Worm (Caenorhabditis elegans) whole organism, L2 larva: ENCODE results near the gene moc-6.

Source experiments
- C34F6.9 ChIP-seq: fragments of 150-350 bp; optimal IDR thresholded peaks from 2 replicates; lab custom pipeline; 2014; ENCODE audit warnings: missing biosample characterization, missing genetic modification characterization
- F13H6.1 ChIP-seq: sonication (generic microtip); optimal IDR thresholded peaks from 2 replicates; lab custom pipeline; 2016; ENCODE audit warnings: missing genetic modification characterization, missing compliant biosample characterization
- Y55F3AM.14 ChIP-seq: fragments of 200-800 bp; sonication (Bioruptor generic); optimal IDR thresholded peaks from 2 replicates; lab custom pipeline; 2018; ENCODE audit warnings: mild to moderate bottlenecking, missing genetic modification characterization, missing compliant biosample characterization
- ZK546.5 ChIP-seq: sonication (generic microtip); optimal IDR thresholded peaks from 2 replicates; lab custom pipeline; 2017; ENCODE audit warnings: missing biosample characterization, missing genetic modification characterization
- alr-1 ChIP-seq: fragments of 150-350 bp; optimal IDR thresholded peaks from 2 replicates; lab custom pipeline; 2014; ENCODE audit warnings: missing biosample characterization, missing genetic modification characterization
- ama-1 ChIP-seq: fragments of 150-350 bp; optimal IDR thresholded peaks from 2 replicates; lab custom pipeline; 2018; ENCODE audit warnings: inconsistent platforms
- blmp-1 ChIP-seq: sonication (generic microtip); optimal IDR thresholded peaks from 2 replicates; lab custom pipeline; 2017; ENCODE audit warnings: missing genetic modification characterization, mild to moderate bottlenecking, missing compliant biosample characterization, antibody characterized with exemption, moderate library complexity; ENCODE audit not compliant: insufficient read depth
- ceh-16 ChIP-seq: fragments of 150-350 bp; optimal IDR thresholded peaks from 2 replicates; lab custom pipeline; 2014; ENCODE audit warnings: missing biosample characterization, missing genetic modification characterization
- ceh-82 ChIP-seq: fragments of 150-350 bp; optimal IDR thresholded peaks from 2 replicates; lab custom pipeline; 2014; ENCODE audit warnings: missing biosample characterization, missing genetic modification characterization
- crh-2 ChIP-seq: sonication (generic microtip); optimal IDR thresholded peaks from 2 replicates; lab custom pipeline; 2017; ENCODE audit warnings: missing biosample characterization, missing genetic modification characterization
- elt-1 ChIP-seq: fragments of 150-350 bp; optimal IDR thresholded peaks from 2 replicates; lab custom pipeline; 2014; ENCODE audit warnings: missing biosample characterization, missing genetic modification characterization
- fos-1 ChIP-seq: fragments of 150-350 bp; optimal IDR thresholded peaks from 2 replicates; lab custom pipeline; 2014; ENCODE audit warnings: missing biosample characterization, missing genetic modification characterization
- gmeb-1 ChIP-seq: fragments of 150-350 bp; optimal IDR thresholded peaks from 2 replicates; lab custom pipeline; 2014; ENCODE audit warnings: missing biosample characterization, missing genetic modification characterization
- lin-11 ChIP-seq: fragments of 150-350 bp; sonication (generic microtip); optimal IDR thresholded peaks from 2 replicates; lab custom pipeline; 2014; ENCODE audit warnings: missing biosample characterization, missing genetic modification characterization, inconsistent platforms, mixed read lengths
- lin-13 ChIP-seq: fragments of 150-350 bp; optimal IDR thresholded peaks from 2 replicates; lab custom pipeline; 2014; ENCODE audit warnings: missing biosample characterization, missing genetic modification reagents, missing genetic modification characterization
- lsy-2 ChIP-seq, 2 experiments: fragments of 150-350 bp in 1 of 2; sonication (generic microtip) in 1 of 2; optimal IDR thresholded peaks; 2 replicates each; lab custom pipeline; 2014 to 2017; ENCODE audit warnings: missing biosample characterization in 2 of 2, missing genetic modification characterization in 2 of 2
- mab-5 ChIP-seq: fragments of 150-350 bp; optimal IDR thresholded peaks from 2 replicates; lab custom pipeline; 2014; ENCODE audit warnings: missing biosample characterization, missing genetic modification characterization
- mbf-1 ChIP-seq: sonication (generic microtip); optimal IDR thresholded peaks from 2 replicates; lab custom pipeline; 2017; ENCODE audit warnings: missing biosample characterization, missing genetic modification characterization
- mdl-1 ChIP-seq, 2 experiments: fragments of 150-350 bp in 1 of 2; sonication (generic microtip) in 1 of 2; optimal IDR thresholded peaks; 2 replicates each; lab custom pipeline; 2017; ENCODE audit warnings: missing biosample characterization in 2 of 2, missing genetic modification characterization in 2 of 2
- nhr-10 ChIP-seq: sonication (generic microtip); optimal IDR thresholded peaks from 2 replicates; lab custom pipeline; 2017; ENCODE audit warnings: missing biosample characterization, missing genetic modification characterization
- nhr-12 ChIP-seq: fragments of 150-350 bp; optimal IDR thresholded peaks from 2 replicates; lab custom pipeline; 2014; ENCODE audit warnings: missing biosample characterization, missing genetic modification characterization
- nhr-129 ChIP-seq: fragments of 150-350 bp; optimal IDR thresholded peaks from 2 replicates; lab custom pipeline; 2014; ENCODE audit warnings: missing biosample characterization, missing genetic modification characterization
- nhr-21 ChIP-seq: fragments of 150-350 bp; optimal IDR thresholded peaks from 2 replicates; lab custom pipeline; 2014; ENCODE audit warnings: missing biosample characterization, missing genetic modification characterization
- nhr-237 ChIP-seq: fragments of 150-350 bp; optimal IDR thresholded peaks from 2 replicates; lab custom pipeline; 2014; ENCODE audit warnings: missing biosample characterization, missing genetic modification characterization
- nhr-25 ChIP-seq: fragments of 150-350 bp; sonication (generic microtip); optimal IDR thresholded peaks from 3 replicates; lab custom pipeline; 2014; ENCODE audit warnings: missing biosample characterization, missing genetic modification characterization
- nhr-6 ChIP-seq: fragments of 150-350 bp; optimal IDR thresholded peaks from 2 replicates; lab custom pipeline; 2014; ENCODE audit warnings: missing biosample characterization, missing genetic modification characterization
- nhr-77 ChIP-seq: fragments of 150-350 bp; optimal IDR thresholded peaks from 2 replicates; lab custom pipeline; 2014; ENCODE audit warnings: missing biosample characterization, missing genetic modification characterization
- peb-1 ChIP-seq: fragments of 150-350 bp; optimal IDR thresholded peaks from 2 replicates; lab custom pipeline; 2014; ENCODE audit warnings: missing biosample characterization, missing genetic modification characterization
- sem-4 ChIP-seq: fragments of 150-350 bp; optimal IDR thresholded peaks from 2 replicates; lab custom pipeline; 2014; ENCODE audit warnings: missing biosample characterization, missing genetic modification reagents, missing genetic modification characterization
- skn-1 ChIP-seq: sonication (generic microtip); optimal IDR thresholded peaks from 2 replicates; lab custom pipeline; 2017; ENCODE audit warnings: missing biosample characterization, missing genetic modification characterization
- sma-3 ChIP-seq: sonication (generic microtip); optimal IDR thresholded peaks from 2 replicates; lab custom pipeline; 2016; ENCODE audit warnings: missing genetic modification reagents, missing genetic modification characterization, missing compliant biosample characterization
- sma-9 ChIP-seq, 2 experiments: fragments of 150-350 bp in 1 of 2; sonication (generic microtip) in 1 of 2; optimal IDR thresholded peaks; 2 replicates each; lab custom pipeline; 2014 to 2016; ENCODE audit warnings: missing genetic modification characterization in 2 of 2, mild to moderate bottlenecking in 1 of 2, missing biosample characterization in 1 of 2, missing compliant biosample characterization in 1 of 2, missing genetic modification reagents in 1 of 2, moderate library complexity in 1 of 2
- snpc-4 ChIP-seq: fragments of 150-350 bp; optimal IDR thresholded peaks from 2 replicates; lab custom pipeline; 2014; ENCODE audit warnings: missing biosample characterization, missing genetic modification characterization
- unc-55 ChIP-seq: fragments of 150-350 bp; sonication (generic microtip); optimal IDR thresholded peaks from 3 replicates; lab custom pipeline; 2014; ENCODE audit warnings: missing biosample characterization, missing genetic modification reagents, missing genetic modification characterization
- unc-62 ChIP-seq: fragments of 150-350 bp; optimal IDR thresholded peaks from 2 replicates; lab custom pipeline; 2014; ENCODE audit warnings: missing biosample characterization, missing genetic modification reagents, missing genetic modification characterization
- zag-1 ChIP-seq: fragments of 150-350 bp; optimal IDR thresholded peaks from 2 replicates; lab custom pipeline; 2014; ENCODE audit warnings: missing biosample characterization, missing genetic modification characterization
- ztf-4 ChIP-seq: fragments of 150-350 bp; optimal IDR thresholded peaks from 2 replicates; lab custom pipeline; 2014; ENCODE audit warnings: missing biosample characterization, missing genetic modification characterization

Gene moc-6

DNA sequence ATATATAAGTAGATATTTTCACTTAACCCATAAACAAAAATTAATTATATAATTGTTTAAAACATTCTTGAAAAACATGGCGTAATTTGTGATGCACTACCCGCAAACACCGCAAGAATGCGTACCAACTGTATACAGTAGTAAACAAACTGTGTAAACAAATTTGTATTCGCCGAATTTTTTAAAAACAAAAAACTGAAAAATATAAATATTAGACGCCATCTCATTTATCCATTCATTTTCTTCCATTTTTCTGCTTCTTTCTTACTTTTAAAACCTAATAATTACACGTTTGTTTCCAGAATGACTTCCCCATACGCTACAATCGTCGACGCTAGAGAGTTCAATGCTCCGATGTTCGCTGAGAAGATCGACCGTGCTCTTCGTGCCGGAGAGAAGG, 29.5 kb downstream of the moc-6 start, which contains the start of gene nex-1:
Gene nex-1, plus strand, starts transcription at position 301 of the 400 bp plus-strand sequence.
- TF ChIP-seq mbf-1 (tag; lab: Kevin White, UChicago), result no peak

- peak; percentile 3 for TF ChIP-seq ZK546.5 (tag; lab: Kevin White, UChicago)
- peak; percentile 50 for TF ChIP-seq ceh-16 (tag; lab: Kevin White, UChicago)
- TF ChIP-seq fos-1 (tag; lab: Kevin White, UChicago), result peak; percentile 84
- peak; percentile 74 for TF ChIP-seq ztf-4 (tag; lab: Kevin White, UChicago)
- TF ChIP-seq F13H6.1 (tag; lab: Kevin White, UChicago), result peak; percentile 74
- peak; percentile 91 for TF ChIP-seq C34F6.9 (tag; lab: Kevin White, UChicago)
- TF ChIP-seq skn-1 (tag; lab: Kevin White, UChicago), result peak; percentile 49
- TF ChIP-seq sem-4 (tag; lab: Kevin White, UChicago), result peak; percentile 68
- peak; percentile 65 to 93 for TF ChIP-seq lsy-2 (tag; optimal IDR thresholded peaks at IDR 0.05; lab: Kevin White, UChicago)
- peak; percentile 74 for TF ChIP-seq ama-1 (lab: Kevin White, UChicago)
- TF ChIP-seq mab-5, result peak; percentile 50
- TF ChIP-seq zag-1 (tag; lab: Kevin White, UChicago), result peak; percentile 68
- no peak for TF ChIP-seq elt-1
- TF ChIP-seq unc-55, result peak; percentile 98
- TF ChIP-seq nhr-129 (tag; lab: Kevin White, UChicago), result peak; percentile 86
- TF ChIP-seq nhr-237 (tag; lab: Kevin White, UChicago), result no peak
- TF ChIP-seq nhr-77 (tag; lab: Kevin White, UChicago), result no peak
- peak; percentile 59 for TF ChIP-seq sma-9 (GFP tag; optimal IDR thresholded peaks at IDR 0.05; lab: Kevin White, UChicago)
- TF ChIP-seq sma-9 (tag; optimal IDR thresholded peaks at IDR 0.05; lab: Kevin White, UChicago), result no peak
- peak; percentile 91 for TF ChIP-seq nhr-25 (tag; lab: Kevin White, UChicago)
- peak in 1 of 2 experiments; percentile 56 for TF ChIP-seq mdl-1 (tag; optimal IDR thresholded peaks at IDR 0.05; lab: Kevin White, UChicago)
- TF ChIP-seq gmeb-1 (tag; lab: Kevin White, UChicago), result peak; percentile 86
- TF ChIP-seq nhr-10 (tag; lab: Kevin White, UChicago), result no peak
- TF ChIP-seq lin-13, result peak; percentile 92
- TF ChIP-seq nhr-6 (tag; lab: Kevin White, UChicago), result peak; percentile 60
- no peak for TF ChIP-seq mbf-1 (tag; lab: Kevin White, UChicago)
- TF ChIP-seq snpc-4, result peak; percentile 60
- TF ChIP-seq lin-11, result peak; percentile 96
- peak; percentile 36 for TF ChIP-seq blmp-1
- TF ChIP-seq ceh-82, result peak; percentile 35
- no peak for TF ChIP-seq Y55F3AM.14 (GFP tag; lab: Kevin White, UChicago)
- TF ChIP-seq sma-3 (GFP tag; lab: Kevin White, UChicago), result peak; percentile 89
- TF ChIP-seq nhr-12 (tag; lab: Kevin White, UChicago), result no peak
- no peak for TF ChIP-seq peb-1 (tag; lab: Kevin White, UChicago)
- peak; percentile 93 for TF ChIP-seq crh-2 (tag; lab: Kevin White, UChicago)
- TF ChIP-seq nhr-21 (tag; lab: Kevin White, UChicago), result peak; percentile 62
- TF ChIP-seq, all 48 proteins: peak for 27
These were observed 32.2 kb downstream of the moc-6 start, which contains the start of the genes C34E10.12, C34E10.10 and atp-2 for ce11 chrIII:5227831-5228467. C34E10.12 (minus strand) TSS chrIII:5227881. C34E10.10 (minus strand) TSS chrIII:5227884. atp-2 (plus strand) TSS chrIII:5228417.

ce11 chrIII:5228839-5229238, 33.0 kb downstream of the moc-6 start:
- TF ChIP-seq ztf-4 (tag; lab: Kevin White, UChicago) (no peak), mbf-1 (tag; lab: Kevin White, UChicago) (no peak), alr-1 (tag; lab: Kevin White, UChicago) (no peak), blmp-1 (no peak), Y55F3AM.14 (GFP tag; lab: Kevin White, UChicago) (no peak), elt-1 (no peak), unc-62 (GFP tag; lab: Kevin White, UChicago) (no peak)
